Worm (Caenorhabditis elegans) whole organism, late embryonic: ENCODE measurements around the gene ugt-39.

Source experiments
- C08G9.2 ChIP-seq: sonication (generic microtip); optimal IDR thresholded peaks from 2 replicates; lab custom pipeline; 2016; ENCODE audit warnings: mild to moderate bottlenecking, missing genetic modification characterization, moderate library complexity, missing compliant biosample characterization
- C38D4.7 ChIP-seq: fragments of 200-800 bp; sonication (Bioruptor generic); optimal IDR thresholded peaks from 2 replicates; lab custom pipeline; 2018; ENCODE audit warnings: mild to moderate bottlenecking, missing genetic modification characterization, moderate library complexity, missing compliant biosample characterization
- F13H6.1 ChIP-seq: sonication (generic microtip); optimal IDR thresholded peaks from 2 replicates; lab custom pipeline; 2016; ENCODE audit warnings: missing genetic modification characterization, missing compliant biosample characterization
- K02D7.2 ChIP-seq: sonication (generic microtip); optimal IDR thresholded peaks from 2 replicates; lab custom pipeline; 2017; ENCODE audit warnings: mild to moderate bottlenecking, missing genetic modification characterization, missing compliant biosample characterization
- K09A11.1 ChIP-seq: sonication (generic microtip); optimal IDR thresholded peaks from 2 replicates; lab custom pipeline; 2017; ENCODE audit warnings: antibody characterized with exemption, mild to moderate bottlenecking, missing genetic modification characterization, missing compliant biosample characterization; ENCODE audit not compliant: insufficient read depth
- T23F11.4 ChIP-seq: fragments of 200-800 bp; sonication (Bioruptor generic); optimal IDR thresholded peaks from 2 replicates; lab custom pipeline; 2018; ENCODE audit warnings: mild to moderate bottlenecking, missing genetic modification characterization, missing compliant biosample characterization
- ahr-1 ChIP-seq: sonication (generic microtip); optimal IDR thresholded peaks from 2 replicates; lab custom pipeline; 2016; ENCODE audit warnings: missing genetic modification characterization, missing compliant biosample characterization
- ama-1 ChIP-seq: fragments of 150-350 bp; optimal IDR thresholded peaks from 2 replicates; lab custom pipeline; 2014
- ceh-24 ChIP-seq: sonication (generic microtip); optimal IDR thresholded peaks from 2 replicates; lab custom pipeline; 2016; ENCODE audit warnings: mild to moderate bottlenecking, missing genetic modification characterization, missing compliant biosample characterization
- ceh-30 ChIP-seq: fragments of 150-350 bp; optimal IDR thresholded peaks from 2 replicates; lab custom pipeline; 2014; ENCODE audit warnings: missing biosample characterization, missing genetic modification characterization
- ceh-31 ChIP-seq: sonication (generic microtip); optimal IDR thresholded peaks from 2 replicates; lab custom pipeline; 2016; ENCODE audit warnings: missing genetic modification characterization, missing compliant biosample characterization
- che-1 ChIP-seq: sonication (generic microtip); optimal IDR thresholded peaks from 2 replicates; lab custom pipeline; 2016; ENCODE audit warnings: mild to moderate bottlenecking, missing genetic modification characterization, missing compliant biosample characterization
- elt-2 ChIP-seq: sonication (generic microtip); optimal IDR thresholded peaks from 2 replicates; lab custom pipeline; 2016; ENCODE audit warnings: missing genetic modification reagents, missing genetic modification characterization, missing compliant biosample characterization
- ets-4 ChIP-seq: sonication (generic microtip); optimal IDR thresholded peaks from 2 replicates; lab custom pipeline; 2016; ENCODE audit warnings: missing genetic modification characterization, missing compliant biosample characterization
- eyg-1 ChIP-seq: sonication (generic microtip); optimal IDR thresholded peaks from 2 replicates; lab custom pipeline; 2016; ENCODE audit warnings: missing genotype, missing genetic modification characterization, missing compliant biosample characterization
- fax-1 ChIP-seq: sonication (generic microtip); optimal IDR thresholded peaks from 2 replicates; lab custom pipeline; 2016; ENCODE audit warnings: missing genotype, missing genetic modification characterization, missing compliant biosample characterization
- fkh-10 ChIP-seq: fragments of 150-350 bp; optimal IDR thresholded peaks from 2 replicates; lab custom pipeline; 2014; ENCODE audit warnings: missing biosample characterization, missing genetic modification reagents, missing genetic modification characterization
- gmeb-2 ChIP-seq: sonication (generic microtip); optimal IDR thresholded peaks from 2 replicates; lab custom pipeline; 2016; ENCODE audit warnings: missing genetic modification characterization, inconsistent platforms, missing compliant biosample characterization
- hlh-13 ChIP-seq: fragments of 200-800 bp; sonication (Bioruptor generic); optimal IDR thresholded peaks from 2 replicates; lab custom pipeline; 2018; ENCODE audit warnings: mild to moderate bottlenecking, missing genetic modification characterization, missing compliant biosample characterization
- hlh-15 ChIP-seq: sonication (generic microtip); optimal IDR thresholded peaks from 2 replicates; lab custom pipeline; 2016; ENCODE audit warnings: missing genetic modification characterization, missing compliant biosample characterization
- hlh-30 ChIP-seq: sonication (generic microtip); optimal IDR thresholded peaks from 2 replicates; lab custom pipeline; 2017; ENCODE audit warnings: antibody characterized with exemption, missing genetic modification characterization, missing compliant biosample characterization; ENCODE audit not compliant: insufficient read depth
- hlh-8 ChIP-seq: sonication (generic microtip); optimal IDR thresholded peaks from 2 replicates; lab custom pipeline; 2016; ENCODE audit warnings: missing genotype, missing genetic modification characterization, missing compliant biosample characterization
- lim-6 ChIP-seq: sonication (generic microtip); optimal IDR thresholded peaks from 2 replicates; lab custom pipeline; 2016; ENCODE audit warnings: missing genetic modification characterization, missing compliant biosample characterization
- lin-11 ChIP-seq: fragments of 200-800 bp; sonication (Bioruptor generic); optimal IDR thresholded peaks from 2 replicates; lab custom pipeline; 2018; ENCODE audit warnings: mild to moderate bottlenecking, missing genetic modification characterization, missing compliant biosample characterization
- mec-3 ChIP-seq: sonication (generic microtip); optimal IDR thresholded peaks from 2 replicates; lab custom pipeline; 2016; ENCODE audit warnings: borderline replicate concordance, missing genetic modification characterization, missing compliant biosample characterization
- odd-2 ChIP-seq: sonication (generic microtip); optimal IDR thresholded peaks from 2 replicates; lab custom pipeline; 2017; ENCODE audit warnings: antibody characterized with exemption, mild to moderate bottlenecking, missing genetic modification characterization, missing compliant biosample characterization
- pag-3 ChIP-seq: sonication (generic microtip); optimal IDR thresholded peaks from 2 replicates; lab custom pipeline; 2016; ENCODE audit warnings: missing compliant biosample characterization, missing genetic modification characterization, borderline replicate concordance
- pqm-1 ChIP-seq: sonication (generic microtip); optimal IDR thresholded peaks from 2 replicates; lab custom pipeline; 2016; ENCODE audit warnings: missing genetic modification characterization, missing compliant biosample characterization
- sdc-2 ChIP-seq: sonication (generic microtip); optimal IDR thresholded peaks from 2 replicates; lab custom pipeline; 2016; ENCODE audit warnings: missing genotype, missing genetic modification characterization, missing compliant biosample characterization
- sox-2 ChIP-seq: fragments of 200-800 bp; sonication (Bioruptor generic); IDR thresholded peaks from 2 replicates; pipeline ENCODE4 v1.3.6; 2022; ENCODE audit warnings: missing genetic modification reagents, missing genetic modification characterization, missing compliant biosample characterization
- syd-9 ChIP-seq: sonication (generic microtip); optimal IDR thresholded peaks from 2 replicates; lab custom pipeline; 2016; ENCODE audit warnings: mild to moderate bottlenecking, missing genetic modification characterization, moderate library complexity, missing compliant biosample characterization
- ttx-3 ChIP-seq: sonication (generic microtip); optimal IDR thresholded peaks from 2 replicates; lab custom pipeline; 2016; ENCODE audit warnings: missing genetic modification reagents, missing genetic modification characterization, missing compliant biosample characterization
- unc-42 ChIP-seq: sonication (generic microtip); optimal IDR thresholded peaks from 2 replicates; lab custom pipeline; 2016; ENCODE audit warnings: missing genotype, missing genetic modification characterization, missing compliant biosample characterization
- unc-55 ChIP-seq: sonication (generic microtip); optimal IDR thresholded peaks from 2 replicates; lab custom pipeline; 2017; ENCODE audit warnings: missing biosample characterization, missing genetic modification reagents, missing genetic modification characterization
- unc-86 ChIP-seq: sonication (generic microtip); optimal IDR thresholded peaks from 2 replicates; lab custom pipeline; 2016; ENCODE audit warnings: missing genetic modification characterization, missing compliant biosample characterization
- zip-5 ChIP-seq: sonication (generic microtip); optimal IDR thresholded peaks from 2 replicates; lab custom pipeline; 2016; ENCODE audit warnings: missing genetic modification characterization, missing compliant biosample characterization

ugt-39 gene

ce11 chrV:7157089-7157488, at the start of gene ugt-39:
TSS of gene ugt-39 (plus strand) at chrV:7157142.
- TF ChIP-seq K09A11.1 (tag; lab: Kevin White, UChicago): no peak
- no peak for TF ChIP-seq syd-9 (tag; lab: Kevin White, UChicago)
- no peak for TF ChIP-seq unc-86 (tag; lab: Kevin White, UChicago)
- TF ChIP-seq ceh-30 (tag; lab: Kevin White, UChicago): no peak
- TF ChIP-seq elt-2: no peak
- TF ChIP-seq ceh-24 (tag; lab: Kevin White, UChicago): no peak
- TF ChIP-seq ama-1 (lab: Kevin White, UChicago): no peak
- TF ChIP-seq gmeb-2 (tag; lab: Kevin White, UChicago): no peak
- no peak for TF ChIP-seq C38D4.7
- no peak for TF ChIP-seq odd-2 (tag; lab: Kevin White, UChicago)
- TF ChIP-seq che-1: no peak
- no peak for TF ChIP-seq fax-1 (tag; lab: Kevin White, UChicago)
- TF ChIP-seq pqm-1 (tag; lab: Kevin White, UChicago): no peak
- TF ChIP-seq ahr-1 (tag; lab: Kevin White, UChicago): no peak
- no peak for TF ChIP-seq hlh-8 (tag; lab: Kevin White, UChicago)
- TF ChIP-seq hlh-30 (tag; lab: Kevin White, UChicago): no peak

ce11 chrV:7110370-7110769, 46.6 kb upstream of the ugt-39 start:
- TF ChIP-seq lin-11 (tag; lab: Kevin White, UChicago): no peak
- TF ChIP-seq unc-42: peak; percentile 71
- TF ChIP-seq, all 69 proteins: peak for 1

DNA sequence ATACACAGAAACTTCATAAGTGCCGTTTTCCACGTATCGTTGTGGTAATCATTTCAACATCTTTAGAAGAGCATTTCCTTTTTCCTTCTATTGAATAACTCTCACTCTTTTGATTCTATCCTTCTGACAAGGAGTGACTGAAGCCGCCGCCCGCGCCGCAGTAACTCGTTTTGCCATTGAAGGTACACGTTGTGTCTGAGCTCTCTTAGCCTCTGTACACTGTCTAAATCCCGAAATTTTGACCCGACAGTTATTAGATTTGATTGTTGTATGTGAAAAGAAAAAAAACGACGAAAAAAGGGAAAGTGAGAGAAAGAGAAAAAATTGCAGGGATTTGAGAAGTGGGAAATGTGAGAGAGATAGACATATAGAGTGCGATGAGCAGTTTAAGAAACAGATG, 45.7 kb upstream of the ugt-39 start:
- peak; percentile 96 for TF ChIP-seq unc-42
- TF ChIP-seq lim-6 (tag; lab: Kevin White, UChicago): no peak
- peak; percentile 10 for TF ChIP-seq fkh-10

DNA sequence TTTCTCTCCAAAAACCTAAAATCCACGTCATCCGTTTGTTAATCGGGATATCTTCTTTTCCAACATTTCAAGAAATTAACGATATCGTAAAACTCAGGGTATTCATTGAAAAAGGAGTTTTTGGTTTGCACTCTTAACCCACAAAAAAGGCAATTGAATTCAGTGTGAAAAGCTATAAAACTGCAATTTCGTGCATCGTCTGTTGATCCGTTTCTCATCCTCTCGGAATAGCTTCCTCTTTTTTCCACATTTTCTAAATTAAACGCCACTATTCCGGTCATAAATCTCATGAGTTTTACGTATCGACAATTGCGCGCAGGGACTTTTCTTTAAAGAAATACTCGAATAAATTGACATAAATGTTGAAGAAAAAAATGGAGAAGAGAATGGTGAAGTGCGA, 44.7 kb upstream of the ugt-39 start:
- TF ChIP-seq che-1 (no peak), unc-42 (no peak), gmeb-2 (tag; lab: Kevin White, UChicago) (no peak), fax-1 (tag; lab: Kevin White, UChicago) (no peak), zip-5 (tag; lab: Kevin White, UChicago) (no peak), eyg-1 (tag; lab: Kevin White, UChicago) (no peak), sdc-2 (tag; lab: Kevin White, UChicago) (no peak), ets-4 (no peak), hlh-15 (no peak), pqm-1 (tag; lab: Kevin White, UChicago) (no peak), mec-3 (tag; lab: Kevin White, UChicago) (no peak), pag-3 (tag; lab: Kevin White, UChicago) (no peak), sox-2 (GFP tag; lab: Robert Waterston, UW) (no peak), ceh-31 (no peak), unc-55 (GFP tag; lab: Kevin White, UChicago) (no peak), T23F11.4 (GFP tag; lab: Kevin White, UChicago) (no peak)

DNA sequence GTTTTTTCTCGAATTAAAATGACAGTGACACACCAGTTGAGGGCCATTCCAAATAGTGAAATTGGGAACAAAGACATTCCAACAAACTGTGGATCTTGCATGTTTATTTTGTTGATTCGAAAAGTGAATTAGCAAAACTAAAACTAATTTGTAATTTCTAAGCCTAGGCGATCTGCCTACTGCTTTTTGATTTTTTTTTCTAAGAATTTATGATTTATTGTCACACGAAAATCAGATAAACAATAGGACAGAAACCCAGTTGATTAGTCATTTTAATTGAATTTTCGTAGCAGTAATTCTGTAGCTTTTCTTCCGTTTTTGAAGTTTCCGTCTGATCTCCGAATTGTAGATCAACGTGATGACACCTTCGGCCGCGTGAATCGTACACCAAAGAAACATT, 38.1 kb upstream of the ugt-39 start, which contains the start of gene srx-33:
Gene srx-33 (minus strand): TSS at position 101 of the 400 bp plus-strand sequence.
- TF ChIP-seq ceh-24 (tag; lab: Kevin White, UChicago): no peak
- TF ChIP-seq hlh-13: no peak
- no peak for TF ChIP-seq F13H6.1 (tag; lab: Kevin White, UChicago)
- no peak for TF ChIP-seq pqm-1 (tag; lab: Kevin White, UChicago)
- no peak for TF ChIP-seq ama-1 (lab: Kevin White, UChicago)
- TF ChIP-seq sdc-2 (tag; lab: Kevin White, UChicago): no peak
- TF ChIP-seq odd-2 (tag; lab: Kevin White, UChicago): no peak
- no peak for TF ChIP-seq ceh-31
- no peak for TF ChIP-seq C38D4.7
- no peak for TF ChIP-seq C08G9.2 (tag; lab: Kevin White, UChicago)
- no peak for TF ChIP-seq sox-2 (GFP tag; lab: Robert Waterston, UW)
- no peak for TF ChIP-seq syd-9 (tag; lab: Kevin White, UChicago)
- TF ChIP-seq K02D7.2 (tag; lab: Kevin White, UChicago): no peak
- TF ChIP-seq ttx-3 (tag; lab: Kevin White, UChicago): no peak
- TF ChIP-seq, all 69 proteins: peak for 0
